Worm (Caenorhabditis elegans): ENCODE results near the gene C44H4.8.

- TF ChIP-seq flh-1 (GFP tag; optimal IDR thresholded peaks at IDR 0.05) = no peak
- TF ChIP-seq lin-13 (tag; optimal IDR thresholded peaks at IDR 0.05) = no peak
- no peak for TF ChIP-seq snpc-4 (tag; optimal IDR thresholded peaks at IDR 0.05)
- TF ChIP-seq ces-1 (GFP tag; optimal IDR thresholded peaks at IDR 0.05) = no peak
- no peak for TF ChIP-seq elt-3 (tag; optimal IDR thresholded peaks at IDR 0.05)
- TF ChIP-seq cnd-1 (tag; optimal IDR thresholded peaks at IDR 0.05) = no peak
- no peak for TF ChIP-seq blmp-1 (tag; optimal IDR thresholded peaks at IDR 0.05)
- TF ChIP-seq nhr-76 (tag; optimal IDR thresholded peaks at IDR 0.05) = no peak
- TF ChIP-seq lsy-2 (tag; optimal IDR thresholded peaks at IDR 0.05) = no peak
- TF ChIP-seq unc-62 (GFP tag; optimal IDR thresholded peaks at IDR 0.05) = no peak
- no peak for TF ChIP-seq ham-2 (GFP tag; optimal IDR thresholded peaks at IDR 0.05)
- TF ChIP-seq unc-39 (tag; optimal IDR thresholded peaks at IDR 0.05) = no peak
Measured at ce11 chrX:14621207-14621606, 26.3 kb downstream of the C44H4.8 start.

Data from whole organism, mixed stage, embryonic.